Worm (Caenorhabditis elegans) whole organism, L2 larva: ENCODE results near the gene F21D5.5.

Source experiments
- nhr-11 ChIP-seq: fragments of 150-350 bp; optimal IDR thresholded peaks from 2 replicates; lab custom pipeline; 2014; ENCODE audit warnings: missing biosample characterization, missing genetic modification characterization
- nhr-23 ChIP-seq: fragments of 150-350 bp; optimal IDR thresholded peaks from 2 replicates; lab custom pipeline; 2014; ENCODE audit warnings: missing biosample characterization, missing genetic modification reagents, missing genetic modification characterization
- zag-1 ChIP-seq: fragments of 150-350 bp; optimal IDR thresholded peaks from 2 replicates; lab custom pipeline; 2014; ENCODE audit warnings: missing biosample characterization, missing genetic modification characterization

ce11 chrIV:8739926-8740325, 732 bp upstream of the F21D5.5 start, which contains the start of gene mrps-33:
- no peak for TF ChIP-seq nhr-11 (tag; lab: Kevin White, UChicago)
- no peak for TF ChIP-seq zag-1 (tag; lab: Kevin White, UChicago)
- no peak for TF ChIP-seq nhr-23 (tag; lab: Kevin White, UChicago)
